Worm (Caenorhabditis elegans) whole organism, early embryonic: Measurements from ENCODE around the gene T25D1.2.

Experiments used
- B0310.2 ChIP-seq: sonication (generic microtip); optimal IDR thresholded peaks from 2 replicates; lab custom pipeline; 2016; ENCODE audit warnings: mild to moderate bottlenecking, missing genetic modification characterization, missing compliant biosample characterization
- F13C5.2 ChIP-seq: sonication (generic microtip); optimal IDR thresholded peaks from 2 replicates; lab custom pipeline; 2017; ENCODE audit warnings: mild to moderate bottlenecking, missing genetic modification characterization, inconsistent platforms, missing compliant biosample characterization
- aly-1 ChIP-seq: sonication (generic microtip); optimal IDR thresholded peaks from 2 replicates; lab custom pipeline; 2016; ENCODE audit warnings: missing genetic modification characterization, missing compliant biosample characterization
- ama-1 ChIP-seq: fragments of 150-350 bp; optimal IDR thresholded peaks from 2 replicates; lab custom pipeline; 2014
- ceh-13 ChIP-seq: fragments of 200-800 bp; sonication (Bioruptor generic); optimal IDR thresholded peaks from 2 replicates; lab custom pipeline; 2018; ENCODE audit warnings: mild to moderate bottlenecking, missing genetic modification characterization, missing compliant biosample characterization
- ceh-36 ChIP-seq: sonication (generic microtip); optimal IDR thresholded peaks from 2 replicates; lab custom pipeline; 2016; ENCODE audit warnings: missing genetic modification characterization, inconsistent platforms, missing compliant biosample characterization
- ets-7 ChIP-seq: sonication (generic microtip); optimal IDR thresholded peaks from 2 replicates; lab custom pipeline; 2016; ENCODE audit warnings: missing genotype, missing genetic modification characterization, missing compliant biosample characterization
- flt-1 ChIP-seq: fragments of 200-800 bp; sonication (Bioruptor generic); IDR thresholded peaks from 2 replicates; pipeline ENCODE4 v1.3.6; 2022; ENCODE audit warnings: missing genetic modification characterization, missing compliant biosample characterization
- hmg-4 ChIP-seq: fragments of 200-800 bp; sonication (Bioruptor generic); optimal IDR thresholded peaks from 2 replicates; lab custom pipeline; 2018; ENCODE audit warnings: mild to moderate bottlenecking, missing genetic modification characterization, missing compliant biosample characterization
- scrt-1 ChIP-seq: fragments of 200-800 bp; sonication (Bioruptor generic); IDR thresholded peaks from 2 replicates; pipeline ENCODE4 v1.3.6; 2022; ENCODE audit warnings: missing genetic modification characterization, missing compliant biosample characterization
- tbx-11 ChIP-seq: fragments of 200-800 bp; sonication (Bioruptor generic); IDR thresholded peaks from 2 replicates; pipeline ENCODE4 v1.3.6; 2022; ENCODE audit warnings: missing genetic modification characterization, missing compliant biosample characterization
- tbx-37 ChIP-seq: fragments of 200-800 bp; sonication (Bioruptor generic); conservative IDR thresholded peaks from 2 replicates; pipeline ENCODE4 v1.3.6; 2022; ENCODE audit warnings: missing genetic modification reagents, missing genetic modification characterization, missing compliant biosample characterization
- tra-4 ChIP-seq: sonication (generic microtip); optimal IDR thresholded peaks from 2 replicates; lab custom pipeline; 2017; ENCODE audit warnings: missing genetic modification characterization, missing compliant biosample characterization

- TF ChIP-seq ama-1 (no peak), flt-1 (no peak), tbx-37 (GFP tag; lab: Robert Waterston, UW) (no peak), hmg-4 (no peak), aly-1 (tag; lab: Kevin White, UChicago) (no peak), B0310.2 (tag; lab: Kevin White, UChicago) (no peak), tbx-11 (GFP tag; lab: Robert Waterston, UW) (no peak), scrt-1 (GFP tag; lab: Robert Waterston, UW) (no peak), ceh-36 (tag; lab: Kevin White, UChicago) (no peak), F13C5.2 (no peak), tra-4 (tag; lab: Kevin White, UChicago) (no peak), ets-7 (tag; lab: Kevin White, UChicago) (no peak), ceh-13 (GFP tag; lab: Kevin White, UChicago) (no peak)
Measured at ce11 chrX:16559387-16559786, 44.0 kb downstream of the T25D1.2 start.
